Fruit fly (Drosophila melanogaster): ENCODE measurements around the gene lz.

DNA sequence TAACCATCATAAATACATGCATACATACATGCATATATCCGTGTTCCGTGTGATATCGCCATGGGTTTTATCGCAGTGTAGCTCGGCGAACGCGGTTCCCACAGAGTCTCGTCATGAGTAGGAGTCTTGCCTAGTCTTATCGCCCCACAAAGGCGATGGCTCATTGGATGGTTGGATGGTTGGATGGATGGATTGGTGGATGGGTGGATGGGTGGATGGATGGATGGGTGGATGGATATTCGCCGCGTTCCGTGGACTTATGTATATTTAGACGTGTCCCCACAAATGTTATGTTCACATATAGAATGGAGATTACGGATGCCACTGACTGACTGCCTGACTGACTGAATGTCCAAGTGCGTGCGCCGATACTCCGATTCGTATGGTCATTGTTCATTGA, 6.8 kb downstream of the lz start:
- TF ChIP-seq CTCF (optimal IDR thresholded peaks at IDR 0.05) (no peak), CG8478 (optimal IDR thresholded peaks at IDR 0.05) (no peak)

All from S2 (cell line).